Worm (Caenorhabditis elegans): ENCODE data around the gene suf-1.

ce11 chrII:8627907-8628306 lies 24.3 kb downstream of the suf-1 start:
- TF ChIP-seq nfya-1 (tag; optimal IDR thresholded peaks at IDR 0.05) (no peak), rnt-1 (tag; optimal IDR thresholded peaks at IDR 0.05) (no peak), nhr-11 (tag; optimal IDR thresholded peaks at IDR 0.05) (no peak), ceh-19 (GFP tag; optimal IDR thresholded peaks at IDR 0.05) (no peak), dmd-4 (tag; optimal IDR thresholded peaks at IDR 0.05; ENCODE audit: borderline replicate concordance) (no peak), lim-6 (tag; optimal IDR thresholded peaks at IDR 0.05) (no peak), pros-1 (tag; optimal IDR thresholded peaks at IDR 0.05) (no peak), elt-2 (tag; optimal IDR thresholded peaks at IDR 0.05) (no peak), unc-42 (tag; optimal IDR thresholded peaks at IDR 0.05) (no peak), Y22D7AL.16 (tag; optimal IDR thresholded peaks at IDR 0.05) (no peak)
